Fruit fly (Drosophila melanogaster) whole organism, embryonic: ENCODE data around the gene Ugt36D1.

Source experiments
- CG10147 ChIP-seq: fragments of 200-800 bp; sonication (Bioruptor generic); optimal IDR thresholded peaks from 2 replicates; lab custom pipeline; 2019; ENCODE audit warnings: missing biosample characterization, mild to moderate bottlenecking, missing genetic modification characterization, moderate library complexity
- CG10959 ChIP-seq: fragments of 200-800 bp; sonication (Bioruptor generic); IDR thresholded peaks from 2 replicates; pipeline ENCODE4 v1.3.6; 2022; ENCODE audit warnings: missing biosample characterization, missing genetic modification characterization
- CG12219 ChIP-seq: fragments of 200-800 bp; sonication (Bioruptor generic); optimal IDR thresholded peaks from 3 replicates; lab custom pipeline; 2018; ENCODE audit warnings: missing biosample characterization, mild to moderate bottlenecking, missing genetic modification characterization
- CG13424 ChIP-seq: fragments of 200-800 bp; sonication (Bioruptor generic); optimal IDR thresholded peaks from 2 replicates; lab custom pipeline; 2019; ENCODE audit warnings: missing biosample characterization, mild to moderate bottlenecking, missing genetic modification characterization, moderate library complexity
- CG14860 ChIP-seq: fragments of 200-800 bp; sonication (Bioruptor generic); IDR thresholded peaks from 3 replicates; pipeline ENCODE4 v1.3.6; 2022; ENCODE audit warnings: missing biosample characterization, missing genetic modification characterization; ENCODE audit not compliant: partially characterized antibody
- CG17186 ChIP-seq: fragments of 200-800 bp; sonication (Bioruptor generic); optimal IDR thresholded peaks from 3 replicates; lab custom pipeline; 2017; ENCODE audit warnings: missing biosample characterization, missing genetic modification reagents, missing genetic modification characterization
- CG17385 ChIP-seq: fragments of 200-800 bp; sonication (Bioruptor generic); optimal IDR thresholded peaks from 3 replicates; lab custom pipeline; 2018; ENCODE audit warnings: missing biosample characterization, mild to moderate bottlenecking, missing genetic modification characterization
- CG18011 ChIP-seq: fragments of 200-800 bp; sonication (Bioruptor generic); optimal IDR thresholded peaks from 2 replicates; lab custom pipeline; 2017; ENCODE audit warnings: missing biosample characterization, missing genetic modification characterization, mild to moderate bottlenecking, moderate library complexity, missing genotype
- CG18262 ChIP-seq: fragments of 200-800 bp; optimal IDR thresholded peaks from 3 replicates; lab custom pipeline; 2019; ENCODE audit warnings: missing biosample characterization, mild to moderate bottlenecking, missing genetic modification characterization, moderate library complexity
- CG2678 ChIP-seq: fragments of 200-800 bp; sonication (Bioruptor generic); optimal IDR thresholded peaks from 3 replicates; lab custom pipeline; 2019; ENCODE audit warnings: missing biosample characterization, mild to moderate bottlenecking, missing genetic modification characterization, moderate library complexity
- CG2875 ChIP-seq: fragments of 200-800 bp; sonication (Bioruptor generic); optimal IDR thresholded peaks from 2 replicates; lab custom pipeline; 2017; ENCODE audit warnings: missing biosample characterization, mild to moderate bottlenecking, missing genetic modification characterization, missing genetic modification reagents
- CG30431 ChIP-seq: fragments of 200-800 bp; sonication (Bioruptor generic); optimal IDR thresholded peaks from 2 replicates; lab custom pipeline; 2017; ENCODE audit warnings: missing biosample characterization, missing genetic modification characterization
- CG33557 ChIP-seq: fragments of 200-800 bp; sonication (Bioruptor generic); optimal IDR thresholded peaks from 2 replicates; lab custom pipeline; 2019; ENCODE audit warnings: missing biosample characterization, mild to moderate bottlenecking, missing genetic modification characterization, moderate library complexity
- CG5245 ChIP-seq: fragments of 200-800 bp; sonication (Bioruptor generic); optimal IDR thresholded peaks from 3 replicates; lab custom pipeline; 2016; ENCODE audit warnings: missing biosample characterization, missing genetic modification characterization
- CG6854 ChIP-seq: fragments of 200-800 bp; sonication (Bioruptor generic); optimal IDR thresholded peaks from 3 replicates; lab custom pipeline; 2017; ENCODE audit warnings: missing biosample characterization, mild to moderate bottlenecking, missing genetic modification characterization
- CG7745 ChIP-seq: fragments of 200-800 bp; sonication (Bioruptor generic); optimal IDR thresholded peaks from 2 replicates; lab custom pipeline; 2018; ENCODE audit warnings: missing biosample characterization, mild to moderate bottlenecking, missing genetic modification characterization, moderate library complexity
- CG9932 ChIP-seq: fragments of 200-800 bp; sonication (Bioruptor generic); IDR thresholded peaks from 2 replicates; pipeline ENCODE4 v1.3.6; 2022; ENCODE audit warnings: missing biosample characterization, missing genetic modification characterization
- CkIIα-i1 ChIP-seq: fragments of 200-800 bp; sonication (Bioruptor generic); IDR thresholded peaks from 2 replicates; pipeline ENCODE4 v1.3.6; 2022; ENCODE audit warnings: missing biosample characterization, missing genetic modification characterization
- Dbx ChIP-seq: fragments of 200-800 bp; sonication (Bioruptor generic); IDR thresholded peaks from 3 replicates; pipeline ENCODE4 v1.3.6; 2022; ENCODE audit warnings: missing biosample characterization, missing genetic modification characterization
- Deaf1 ChIP-seq: fragments of 200-800 bp; optimal IDR thresholded peaks from 3 replicates; lab custom pipeline; 2019; ENCODE audit warnings: missing biosample characterization, mild to moderate bottlenecking, missing genetic modification characterization, moderate library complexity
- Ets97D ChIP-seq: fragments of 200-800 bp; sonication (Bioruptor generic); optimal IDR thresholded peaks from 3 replicates; lab custom pipeline; 2016; ENCODE audit warnings: missing biosample characterization, missing genetic modification characterization
- Lim3 ChIP-seq: fragments of 200-800 bp; sonication (Bioruptor generic); IDR thresholded peaks from 2 replicates; pipeline ENCODE4 v1.3.6; 2022; ENCODE audit warnings: missing biosample characterization, missing genetic modification characterization
- MTF-1 ChIP-seq: fragments of 200-800 bp; sonication (Bioruptor generic); optimal IDR thresholded peaks from 2 replicates; lab custom pipeline; 2018; ENCODE audit warnings: missing biosample characterization, mild to moderate bottlenecking, missing genetic modification characterization, borderline replicate concordance
- Max ChIP-seq: fragments of 200-800 bp; sonication (Bioruptor generic); optimal IDR thresholded peaks from 2 replicates; lab custom pipeline; 2016; ENCODE audit warnings: missing biosample characterization, mild to moderate bottlenecking, missing genetic modification characterization
- Meics ChIP-seq: fragments of 200-800 bp; sonication (Bioruptor generic); optimal IDR thresholded peaks from 2 replicates; lab custom pipeline; 2017; ENCODE audit warnings: missing biosample characterization, mild to moderate bottlenecking, missing genetic modification characterization
- Rfx ChIP-seq: fragments of 200-800 bp; sonication (Bioruptor generic); IDR thresholded peaks from 2 replicates; pipeline ENCODE4 v1.3.6; 2022; ENCODE audit warnings: missing biosample characterization, missing genetic modification characterization
- al ChIP-seq: fragments of 200-800 bp; sonication (Bioruptor generic); IDR thresholded peaks from 2 replicates; pipeline ENCODE4 v1.3.6; 2022; ENCODE audit warnings: missing biosample characterization, missing genetic modification characterization
- aop ChIP-seq: fragments of 200-800 bp; sonication (Bioruptor generic); IDR thresholded peaks from 2 replicates; pipeline ENCODE4 v1.3.6; 2022; ENCODE audit warnings: missing biosample characterization, missing genetic modification characterization
- chinmo ChIP-seq: fragments of 200-800 bp; sonication (Bioruptor generic); IDR thresholded peaks from 4 replicates; pipeline ENCODE4 v1.3.6; 2022; ENCODE audit warnings: missing biosample characterization, missing genetic modification characterization; ENCODE audit not compliant: partially characterized antibody
- dmrt11E ChIP-seq: fragments of 200-800 bp; sonication (Bioruptor generic); optimal IDR thresholded peaks from 3 replicates; lab custom pipeline; 2018; ENCODE audit warnings: missing biosample characterization, mild to moderate bottlenecking, missing genetic modification characterization, moderate library complexity
- emc ChIP-seq: fragments of 200-800 bp; sonication (Bioruptor generic); optimal IDR thresholded peaks from 2 replicates; lab custom pipeline; 2016; ENCODE audit warnings: missing biosample characterization, missing genetic modification characterization
- gro ChIP-seq: fragments of 200-800 bp; sonication (Bioruptor generic); optimal IDR thresholded peaks from 2 replicates; lab custom pipeline; 2016; ENCODE audit warnings: missing biosample characterization, missing genetic modification characterization
- h ChIP-seq: fragments of >200 bp; optimal IDR thresholded peaks from 2 replicates; lab custom pipeline; 2017
- hkb ChIP-seq, 2 experiments: fragments of 200-800 bp in 1 of 2; fragments of >200 bp in 1 of 2; sonication (Bioruptor generic) in 1 of 2; IDR thresholded peaks in 1 of 2; optimal IDR thresholded peaks in 1 of 2; 2 replicates each; pipeline versions ENCODE4 v1.3.6 to Lab custom; 2017 to 2022; ENCODE audit warnings: missing biosample characterization in 1 of 2, missing genetic modification characterization in 1 of 2
- hth ChIP-seq: fragments of >200 bp; optimal IDR thresholded peaks from 2 replicates; lab custom pipeline; 2017; ENCODE audit warnings: inconsistent platforms
- inv ChIP-seq: fragments of 200-800 bp; sonication (Bioruptor generic); IDR thresholded peaks from 2 replicates; pipeline ENCODE4 v1.3.6; 2022; ENCODE audit warnings: missing biosample characterization, missing genetic modification characterization; ENCODE audit not compliant: partially characterized antibody
- jumu ChIP-seq: fragments of 200-800 bp; sonication (Bioruptor generic); optimal IDR thresholded peaks from 3 replicates; lab custom pipeline; 2016; ENCODE audit warnings: missing biosample characterization, missing genetic modification characterization
- kni ChIP-seq: fragments of 200-800 bp; sonication (Bioruptor generic); optimal IDR thresholded peaks from 3 replicates; lab custom pipeline; 2017; ENCODE audit warnings: mild to moderate bottlenecking, missing biosample characterization, missing genetic modification reagents, missing genetic modification characterization
- lab ChIP-seq: fragments of 200-800 bp; sonication (Bioruptor generic); optimal IDR thresholded peaks from 3 replicates; lab custom pipeline; 2017; ENCODE audit warnings: missing biosample characterization, missing genetic modification characterization, mild to moderate bottlenecking, moderate library complexity, missing genetic modification reagents
- lola ChIP-seq, 3 experiments: fragments of >200 bp in 2 of 3; fragments of 200-800 bp in 1 of 3; sonication (Bioruptor generic) in 1 of 3; optimal IDR thresholded peaks; 2 replicates each; lab custom pipeline; 2017 to 2019; ENCODE audit warnings: missing biosample characterization in 3 of 3, missing genetic modification characterization in 3 of 3, mild to moderate bottlenecking in 1 of 3, moderate library complexity in 1 of 3
- nerfin-1 ChIP-seq: fragments of 200-800 bp; sonication (Bioruptor generic); optimal IDR thresholded peaks from 3 replicates; lab custom pipeline; 2019; ENCODE audit warnings: missing biosample characterization, mild to moderate bottlenecking, missing genetic modification characterization, moderate library complexity
- nom ChIP-seq: fragments of 200-800 bp; sonication (Bioruptor generic); optimal IDR thresholded peaks from 2 replicates; lab custom pipeline; 2017; ENCODE audit warnings: missing biosample characterization, missing genetic modification characterization, mild to moderate bottlenecking, moderate library complexity, missing genetic modification reagents
- otp ChIP-seq: fragments of 200-800 bp; sonication (Bioruptor generic); IDR thresholded peaks from 3 replicates; pipeline ENCODE4, ENCODE4 v1.3.6; 2022; ENCODE audit warnings: missing biosample characterization, missing genetic modification characterization
- pan ChIP-seq, 4 experiments: fragments of >200 bp in 3 of 4; fragments of 200-800 bp in 1 of 4; sonication (Bioruptor generic) in 1 of 4; optimal IDR thresholded peaks in 3 of 4; IDR thresholded peaks in 1 of 4; 2 replicates each; pipeline versions ENCODE4 v1.3.6 to Lab custom; 2017 to 2022; ENCODE audit warnings: missing biosample characterization in 2 of 4, missing genetic modification characterization in 2 of 4, mixed read lengths in 1 of 4
- rib ChIP-seq: fragments of 200-800 bp; sonication (Bioruptor generic); IDR thresholded peaks from 2 replicates; pipeline ENCODE4 v1.3.6; 2022; ENCODE audit warnings: missing biosample characterization, missing genetic modification characterization
- slp2 ChIP-seq: fragments of 200-800 bp; sonication (Bioruptor generic); optimal IDR thresholded peaks from 2 replicates; lab custom pipeline; 2016; ENCODE audit warnings: missing biosample characterization, missing genetic modification characterization
- trh ChIP-seq: fragments of 200-800 bp; sonication (Bioruptor generic); optimal IDR thresholded peaks from 2 replicates; lab custom pipeline; 2016; ENCODE audit warnings: missing biosample characterization, missing genetic modification characterization
- unpg ChIP-seq: fragments of 200-800 bp; sonication (Bioruptor generic); optimal IDR thresholded peaks from 3 replicates; lab custom pipeline; 2018; ENCODE audit warnings: missing biosample characterization, mild to moderate bottlenecking, missing genetic modification characterization, moderate library complexity
- zf30C ChIP-seq: fragments of 200-800 bp; sonication (Bioruptor generic); optimal IDR thresholded peaks from 3 replicates; lab custom pipeline; 2018; ENCODE audit warnings: missing biosample characterization, mild to moderate bottlenecking, missing genetic modification characterization

Ugt36D1 gene

DNA sequence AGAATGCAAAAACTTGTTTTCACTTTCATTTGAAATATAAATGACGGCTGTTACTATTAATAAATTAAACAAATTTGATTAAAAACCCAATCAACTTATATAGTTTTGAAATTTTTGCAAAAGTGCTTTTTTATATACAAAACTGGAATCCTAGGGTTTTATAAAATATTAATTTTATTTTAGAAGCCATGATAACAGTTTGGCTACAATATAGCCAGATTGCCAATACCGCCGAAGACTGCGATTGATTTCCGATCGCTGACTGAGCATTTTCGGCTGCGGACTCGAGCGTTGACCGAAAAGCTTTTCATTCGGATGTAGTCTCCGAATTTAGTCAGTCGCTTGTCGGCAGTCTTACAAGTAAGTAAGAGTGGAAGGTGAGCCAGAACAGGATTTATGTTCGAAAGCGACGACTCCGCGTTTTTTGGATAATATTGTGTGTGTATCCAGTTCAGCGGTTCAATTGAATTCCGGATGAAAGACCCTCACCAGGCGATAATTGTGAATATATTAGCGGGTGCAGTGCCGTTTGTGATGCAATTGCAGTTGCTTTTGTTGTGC, at the start of gene Ugt36D1 (continued):
- TF ChIP-seq CG2875 (no peak), inv (GFP tag; lab: Robert Waterston, UW) (no peak), CG18011 (GFP tag; lab: Kevin White, UChicago) (no peak), zf30C (GFP tag; lab: Kevin White, UChicago) (no peak), CG17385 (GFP tag; lab: Kevin White, UChicago) (no peak), chinmo (GFP tag; lab: Robert Waterston, UW) (peak; percentile 81; the same call in 2 of the 4 replicates), slp2 (GFP tag; lab: Kevin White, UChicago) (no peak), lola (GFP tag; optimal IDR thresholded peaks at IDR 0.05; lab: Kevin White, UChicago) (no peak), CG17186 (GFP tag; lab: Kevin White, UChicago) (no peak), Deaf1 (tag; lab: Kevin White, UChicago) (peak; percentile 98), nerfin-1 (tag; lab: Kevin White, UChicago) (no peak), CG18262 (no peak), CG12219 (no peak), CG2678 (tag; lab: Kevin White, UChicago) (no peak), hth (lab: Kevin White, UChicago) (no peak), aop (GFP tag; lab: Robert Waterston, UW) (peak; percentile 67; the same call in 1 of the 2 replicates), nom (GFP tag; lab: Kevin White, UChicago) (peak; percentile 15), emc (no peak), dmrt11E (tag; lab: Kevin White, UChicago) (no peak), CkIIα-i1 (GFP tag; lab: Robert Waterston, UW) (no peak), MTF-1 (GFP tag; lab: Kevin White, UChicago) (no peak), jumu (GFP tag; lab: Kevin White, UChicago) (no peak), CG9932 (no peak), CG13424 (tag; lab: Kevin White, UChicago) (no peak), trh (GFP tag; lab: Kevin White, UChicago) (no peak), Rfx (GFP tag; lab: Robert Waterston, UW) (peak; percentile 33; the same call in 1 of the 2 replicates), gro (GFP tag; lab: Kevin White, UChicago) (no peak), CG5245 (GFP tag; lab: Kevin White, UChicago) (no peak), hkb (optimal IDR thresholded peaks at IDR 0.05; lab: Kevin White, UChicago) (no peak), hkb (GFP tag; IDR thresholded peaks at IDR 0.05; lab: Robert Waterston, UW) (0 out of 2 replicates have a peak, but pooled peaks have one; percentile 33), Ets97D (GFP tag; lab: Kevin White, UChicago) (no peak), Dbx (GFP tag; lab: Robert Waterston, UW) (no peak), CG10959 (GFP tag; lab: Robert Waterston, UW) (no peak), pan (optimal IDR thresholded peaks at IDR 0.05; lab: Kevin White, UChicago) (no peak), pan (GFP tag; optimal IDR thresholded peaks at IDR 0.05 in 1 of 2, IDR thresholded peaks at IDR 0.05 in 1 of 2) (no peak), otp (GFP tag; lab: Robert Waterston, UW) (no peak; the same call in 2 of the 3 replicates), h (lab: Kevin White, UChicago) (no peak), Max (no peak), CG7745 (tag; lab: Kevin White, UChicago) (no peak), unpg (GFP tag; lab: Kevin White, UChicago) (no peak), lab (GFP tag; lab: Kevin White, UChicago) (peak; percentile 32), al (GFP tag; lab: Robert Waterston, UW) (no peak), Lim3 (GFP tag; lab: Robert Waterston, UW) (no peak), kni (GFP tag; lab: Kevin White, UChicago) (peak; percentile 36), CG33557 (GFP tag; lab: Kevin White, UChicago) (no peak), Meics (GFP tag; lab: Kevin White, UChicago) (no peak), CG14860 (GFP tag; lab: Robert Waterston, UW) (no peak), rib (GFP tag; lab: Robert Waterston, UW) (0 out of 2 replicates have a peak, but pooled peaks have one; percentile 26), CG6854 (GFP tag; lab: Kevin White, UChicago) (no peak), CG10147 (GFP tag; lab: Kevin White, UChicago) (peak; percentile 28), CG30431 (GFP tag; lab: Kevin White, UChicago) (no peak)
